Fruit fly (Drosophila melanogaster): ENCODE results near the gene CG32706.

Gene CG32706

DNA sequence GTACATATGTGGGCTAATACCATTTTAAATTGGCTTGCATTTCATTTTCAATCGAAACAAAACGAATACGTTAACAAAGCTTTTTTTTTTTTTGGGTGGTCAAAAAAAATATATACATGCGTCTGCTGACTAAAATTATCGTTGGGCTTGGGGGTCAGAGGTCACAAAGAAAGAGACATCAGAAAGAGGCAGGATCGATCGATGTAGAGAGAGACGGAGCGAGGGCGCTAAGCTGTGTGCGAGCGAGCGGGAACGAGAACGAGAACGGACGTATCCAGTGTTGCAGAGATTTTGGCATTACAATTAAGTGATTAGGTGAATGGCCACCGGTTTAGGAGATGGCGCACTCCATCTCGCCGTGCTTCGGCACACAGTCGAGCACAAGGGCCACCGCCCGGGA is 7.0 kb downstream of the CG32706 start:
- no peak for TF ChIP-seq CG8319 (GFP tag; optimal IDR thresholded peaks at IDR 0.05)
- no peak for TF ChIP-seq ss (GFP tag; optimal IDR thresholded peaks at IDR 0.05)
- TF ChIP-seq svp (GFP tag) = peak; percentile 83

DNA sequence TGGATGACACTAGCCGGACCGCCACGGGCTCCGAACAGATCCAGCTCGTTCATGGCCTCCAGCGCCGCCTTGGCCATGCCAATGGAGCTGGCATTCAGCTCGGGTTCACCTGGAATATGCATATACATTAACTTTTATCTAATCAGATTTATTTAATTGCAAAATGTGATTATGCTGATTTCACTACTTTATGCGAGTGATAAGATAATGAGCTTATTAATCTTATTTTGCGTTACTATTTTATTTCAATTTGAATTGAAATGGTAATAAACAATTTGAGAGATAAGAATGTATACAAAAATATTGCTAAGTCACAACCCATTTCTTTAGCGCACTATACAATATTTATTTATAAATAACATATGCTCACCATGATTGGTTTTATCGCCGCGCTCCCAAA is 15.2 kb downstream of the CG32706 start:
- TF ChIP-seq CG7368 (GFP tag; optimal IDR thresholded peaks at IDR 0.05) (no peak), eg (GFP tag; IDR thresholded peaks at IDR 0.05) (no peak), pdm3 (GFP tag; optimal IDR thresholded peaks at IDR 0.05) (no peak), salr (GFP tag; optimal IDR thresholded peaks at IDR 0.05) (no peak), CG10631 (GFP tag; optimal IDR thresholded peaks at IDR 0.05) (no peak), topi (GFP tag; optimal IDR thresholded peaks at IDR 0.05) (no peak), Eip75B (GFP tag; optimal IDR thresholded peaks at IDR 0.05) (no peak), CG8119 (GFP tag; IDR thresholded peaks at IDR 0.05) (no peak), CG11762 (GFP tag; optimal IDR thresholded peaks at IDR 0.05; ENCODE audit: insufficient read depth) (no peak), net (GFP tag; optimal IDR thresholded peaks at IDR 0.05) (no peak)

DNA sequence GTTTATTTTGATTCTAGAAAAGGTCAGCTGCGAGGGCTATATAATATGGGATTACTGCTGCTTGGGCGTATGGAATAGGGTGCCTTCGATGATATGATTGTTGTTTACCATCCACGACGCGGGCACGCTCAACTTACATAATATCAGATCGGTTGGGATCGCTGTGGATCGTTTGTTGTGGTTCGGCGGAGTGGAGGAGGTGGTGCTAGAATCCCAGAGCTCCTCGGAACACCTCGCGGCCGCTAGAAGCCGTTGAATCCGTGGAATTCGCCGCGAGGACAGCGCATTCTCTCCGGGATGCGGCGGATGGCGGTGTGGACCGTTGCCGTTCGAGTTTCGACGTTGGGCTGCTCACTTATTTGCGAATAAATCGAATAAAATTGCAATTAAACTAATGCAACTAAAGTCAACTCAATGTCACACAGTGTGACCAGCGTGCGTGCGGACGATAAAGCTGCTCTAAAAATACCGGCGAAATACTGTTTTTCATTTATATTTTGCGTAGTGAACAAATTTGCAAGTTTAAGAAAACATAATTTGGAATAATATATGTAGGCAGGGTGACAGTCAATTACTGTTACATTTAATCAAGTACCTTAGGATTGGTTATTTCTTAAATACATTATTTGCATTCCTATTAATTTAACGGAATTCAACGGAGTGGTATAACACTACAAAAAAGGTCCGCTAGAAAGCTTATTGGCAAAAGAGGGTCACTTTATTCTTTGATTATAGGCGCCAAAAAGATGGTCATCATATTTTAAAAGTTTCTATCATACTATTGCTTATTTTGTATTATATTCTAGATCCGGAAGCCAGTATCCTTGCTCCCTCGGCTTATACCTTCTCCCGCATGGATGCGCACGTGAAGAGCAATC is 16.6 kb downstream of the CG32706 start, which contains the start of gene CG7766:
Gene CG7766 (minus strand): TSS at position 432 of the 878 bp plus-strand sequence.
- TF ChIP-seq dac (GFP tag; optimal IDR thresholded peaks at IDR 0.05) (no peak), fd85E (GFP tag; optimal IDR thresholded peaks at IDR 0.05) (no peak), CG8119 (GFP tag; IDR thresholded peaks at IDR 0.05) (no peak), svp (GFP tag) (peak; percentile 93), vri (GFP tag; optimal IDR thresholded peaks at IDR 0.05) (peak; percentile 87), CG6808 (GFP tag; optimal IDR thresholded peaks at IDR 0.05) (no peak), Ets96B (tag; optimal IDR thresholded peaks at IDR 0.05) (no peak), CG1621 (tag; optimal IDR thresholded peaks at IDR 0.05) (no peak), Blimp-1 (GFP tag; optimal IDR thresholded peaks at IDR 0.05) (no peak)

DNA sequence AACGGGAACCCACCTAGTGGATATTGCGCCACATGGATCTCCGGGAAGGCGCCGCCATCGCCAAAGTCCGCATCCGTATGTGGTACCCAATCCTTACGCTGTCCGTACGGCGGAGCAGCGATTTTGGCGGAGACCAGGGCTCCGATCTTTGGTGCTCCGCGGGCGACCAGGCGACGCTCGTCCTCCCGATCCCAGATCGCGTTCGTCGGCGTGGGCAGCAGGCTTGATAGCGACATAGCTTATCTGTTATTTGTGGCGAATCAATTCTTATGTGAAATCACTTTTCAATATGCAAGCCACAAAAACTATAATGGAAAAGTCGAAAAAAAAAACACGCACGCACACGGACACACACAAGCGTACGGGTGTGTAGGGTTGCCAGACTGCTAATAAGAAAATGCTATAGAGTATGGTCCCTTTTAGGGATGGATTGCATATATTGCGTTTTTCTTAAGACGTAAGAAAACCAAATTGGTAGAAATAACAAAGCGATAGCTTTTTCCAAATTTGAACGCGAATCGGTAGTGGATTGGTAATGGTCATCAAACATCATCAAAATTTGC is 19.4 kb downstream of the CG32706 start, which contains the start of gene Bx42:
Gene Bx42 (minus strand): TSS at position 393 of the 563 bp plus-strand sequence.
- TF ChIP-seq fkh (GFP tag; optimal IDR thresholded peaks at IDR 0.05) (no peak), Sox14 (GFP tag; optimal IDR thresholded peaks at IDR 0.05) (peak; percentile 16), Eip78C (GFP tag) (peak; percentile 45), CG6163 (GFP tag; IDR thresholded peaks at IDR 0.05) (no peak), OdsH (GFP tag; optimal IDR thresholded peaks at IDR 0.05) (no peak), Hr38 (GFP tag; optimal IDR thresholded peaks at IDR 0.05) (no peak), CG8119 (GFP tag; IDR thresholded peaks at IDR 0.05) (no peak)

DNA sequence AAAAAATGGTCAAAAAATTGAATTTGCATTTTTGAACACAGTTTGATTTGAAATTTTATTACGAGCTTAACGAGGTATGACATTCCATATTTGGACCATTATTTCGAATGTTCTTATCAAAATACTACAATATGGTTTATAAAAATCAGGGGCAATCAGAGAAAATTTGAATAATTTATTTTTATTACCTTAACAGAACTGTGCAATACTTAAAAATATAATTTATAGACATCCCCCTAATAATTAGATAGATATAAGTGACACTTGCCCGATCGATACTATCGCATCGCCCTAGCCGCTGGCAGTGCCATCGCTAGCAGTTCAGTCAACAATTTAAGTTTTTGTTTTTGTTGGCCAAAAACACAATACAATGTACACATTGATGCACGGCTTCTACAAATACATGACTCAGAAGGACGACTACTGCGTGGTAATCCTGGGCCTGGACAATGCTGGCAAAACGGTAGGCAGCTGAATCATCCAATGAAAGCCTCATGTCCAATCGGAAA is 19.9 kb downstream of the CG32706 start, which contains the start of gene Arfrp1:
Gene Arfrp1 (plus strand): TSS at position 295 of the 509 bp plus-strand sequence.
- TF ChIP-seq Sox14 (GFP tag; optimal IDR thresholded peaks at IDR 0.05) (peak; percentile 13), topi (GFP tag; optimal IDR thresholded peaks at IDR 0.05) (peak; percentile 6), achi (GFP tag; optimal IDR thresholded peaks at IDR 0.05) (peak; percentile 78), net (GFP tag; optimal IDR thresholded peaks at IDR 0.05) (no peak), Sox15 (GFP tag; optimal IDR thresholded peaks at IDR 0.05) (peak; percentile 8), Sox102F (GFP tag; optimal IDR thresholded peaks at IDR 0.05) (no peak), Eip78C (GFP tag) (peak; percentile 70), dsx (GFP tag; optimal IDR thresholded peaks at IDR 0.05; ENCODE audit: poor library complexity, severe bottlenecking) (peak; percentile 60), esn (GFP tag; optimal IDR thresholded peaks at IDR 0.05) (peak; percentile 49), svp (GFP tag) (peak; percentile 56), CG31627 (GFP tag; optimal IDR thresholded peaks at IDR 0.05) (peak; percentile 15), Blimp-1 (GFP tag; optimal IDR thresholded peaks at IDR 0.05) (no peak), fkh (GFP tag; optimal IDR thresholded peaks at IDR 0.05) (peak; percentile 62), CG6854 (GFP tag; optimal IDR thresholded peaks at IDR 0.05) (no peak), lz (GFP tag; optimal IDR thresholded peaks at IDR 0.05) (peak; percentile 9), CG3032 (tag; optimal IDR thresholded peaks at IDR 0.05) (peak; percentile 41)

Data from whole organism, prepupa.